Fruit fly (Drosophila melanogaster): ENCODE results near the gene Fim.

Fim gene

dm6 chrX:17294169-17294833 is 7.4 kb downstream of the Fim start:
- TF ChIP-seq CG12942 (GFP tag; optimal IDR thresholded peaks at IDR 0.05) (no peak), zf30C (GFP tag; optimal IDR thresholded peaks at IDR 0.05) (no peak), CG8290 (GFP tag; optimal IDR thresholded peaks at IDR 0.05) (no peak), CG8290 (tag; optimal IDR thresholded peaks at IDR 0.05) (peak in 1 of 2 experiments; percentile 68), inv (GFP tag; IDR thresholded peaks at IDR 0.05; ENCODE audit: partially characterized antibody) (no peak), fd64A (GFP tag; optimal IDR thresholded peaks at IDR 0.05) (peak; percentile 37), bcd (GFP tag; optimal IDR thresholded peaks at IDR 0.05) (no peak), sd (tag; optimal IDR thresholded peaks at IDR 0.05) (peak; percentile 62), salm (tag; optimal IDR thresholded peaks at IDR 0.05) (peak; percentile 10), YL-1 (GFP tag; optimal IDR thresholded peaks at IDR 0.05) (no peak), jing (GFP tag; optimal IDR thresholded peaks at IDR 0.05) (no peak), Hmr (GFP tag; optimal IDR thresholded peaks at IDR 0.05) (peak; percentile 20), CG4360 (GFP tag; IDR thresholded peaks at IDR 0.05) (peak; percentile 22), CG1647 (GFP tag; optimal IDR thresholded peaks at IDR 0.05) (no peak), CG31441 (GFP tag; IDR thresholded peaks at IDR 0.05) (no peak), CG17612 (GFP tag; IDR thresholded peaks at IDR 0.05) (no peak), fd3F (GFP tag; optimal IDR thresholded peaks at IDR 0.05) (no peak), Mad (GFP tag; optimal IDR thresholded peaks at IDR 0.05) (no peak), E2f2 (GFP tag; IDR thresholded peaks at IDR 0.05) (no peak), Side (GFP tag; optimal IDR thresholded peaks at IDR 0.05) (no peak), CG6272 (GFP tag; IDR thresholded peaks at IDR 0.05) (no peak), ato (GFP tag; IDR thresholded peaks at IDR 0.05; ENCODE audit: partially characterized antibody) (no peak), CG6854 (GFP tag; optimal IDR thresholded peaks at IDR 0.05) (no peak), ci (GFP tag; IDR thresholded peaks at IDR 0.05) (peak; percentile 57; the same call in 1 of the 3 replicates), CG13424 (tag; optimal IDR thresholded peaks at IDR 0.05) (no peak), hth (optimal IDR thresholded peaks at IDR 0.05) (no peak), Oli (tag; optimal IDR thresholded peaks at IDR 0.05) (no peak), sug (tag; optimal IDR thresholded peaks at IDR 0.05) (peak; percentile 63), CG2129 (GFP tag; IDR thresholded peaks at IDR 0.05; ENCODE audit: partially characterized antibody) (no peak), Sry-δ (GFP tag; optimal IDR thresholded peaks at IDR 0.05) (no peak), CG17829 (tag; optimal IDR thresholded peaks at IDR 0.05) (no peak), CrebB (tag; optimal IDR thresholded peaks at IDR 0.05) (peak; percentile 42), mirr (GFP tag; optimal IDR thresholded peaks at IDR 0.05) (peak; percentile 93), maf-S (GFP tag; optimal IDR thresholded peaks at IDR 0.05) (no peak), CG12219 (GFP tag; optimal IDR thresholded peaks at IDR 0.05) (peak; percentile 14), HHEX (GFP tag; optimal IDR thresholded peaks at IDR 0.05) (no peak), gce (GFP tag; IDR thresholded peaks at IDR 0.05) (no peak), Med (GFP tag) (peak; percentile 49), CG3995 (GFP tag; optimal IDR thresholded peaks at IDR 0.05) (no peak), CG7372 (GFP tag; IDR thresholded peaks at IDR 0.05) (no peak), PHDP (tag; optimal IDR thresholded peaks at IDR 0.05) (no peak), pita (GFP tag; optimal IDR thresholded peaks at IDR 0.05) (no peak), pan (optimal IDR thresholded peaks at IDR 0.05) (no peak), pan (GFP tag; optimal IDR thresholded peaks at IDR 0.05 in 1 of 2, IDR thresholded peaks at IDR 0.05 in 1 of 2) (no peak), fd96Cb (tag; optimal IDR thresholded peaks at IDR 0.05) (no peak), CG4820 (GFP tag; optimal IDR thresholded peaks at IDR 0.05) (no peak), bbx (GFP tag; IDR thresholded peaks at IDR 0.05; ENCODE audit: partially characterized antibody) (no peak), CG12236 (GFP tag; optimal IDR thresholded peaks at IDR 0.05) (no peak), CG1602 (GFP tag; optimal IDR thresholded peaks at IDR 0.05) (no peak), az2 (GFP tag; optimal IDR thresholded peaks at IDR 0.05) (no peak), CG32767 (GFP tag; IDR thresholded peaks at IDR 0.05) (0 out of 2 replicates have a peak, but pooled peaks have one; percentile 15)

All from whole organism, embryonic.